Worm (Caenorhabditis elegans): ENCODE data around the gene C53D6.6.

DNA sequence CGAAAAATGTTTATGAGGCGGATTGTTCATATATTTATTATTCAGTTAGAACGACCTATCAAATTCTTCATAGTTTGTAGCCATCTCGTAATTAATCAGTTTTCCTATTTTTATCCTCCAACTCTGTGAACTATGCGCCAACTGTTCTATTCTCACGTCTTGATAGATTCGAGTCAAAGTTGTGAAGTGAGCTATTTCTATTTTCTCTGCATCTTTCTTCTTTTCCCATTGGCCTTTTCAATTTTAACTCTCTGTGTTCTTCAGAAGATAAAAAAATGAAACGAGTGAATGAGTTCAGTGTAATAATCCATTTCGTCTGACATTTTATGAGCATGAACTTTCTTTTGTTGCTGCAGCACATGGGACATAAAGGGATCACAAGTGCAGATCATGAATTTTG, 54.4 kb downstream of the C53D6.6 start:
- TF ChIP-seq him-1 (tag; optimal IDR thresholded peaks at IDR 0.05) (no peak), W03F9.2 (tag; optimal IDR thresholded peaks at IDR 0.05) (no peak)

Data from whole organism, L4/young adult.